Worm (Caenorhabditis elegans): ENCODE results near the gene clec-35.

DNA sequence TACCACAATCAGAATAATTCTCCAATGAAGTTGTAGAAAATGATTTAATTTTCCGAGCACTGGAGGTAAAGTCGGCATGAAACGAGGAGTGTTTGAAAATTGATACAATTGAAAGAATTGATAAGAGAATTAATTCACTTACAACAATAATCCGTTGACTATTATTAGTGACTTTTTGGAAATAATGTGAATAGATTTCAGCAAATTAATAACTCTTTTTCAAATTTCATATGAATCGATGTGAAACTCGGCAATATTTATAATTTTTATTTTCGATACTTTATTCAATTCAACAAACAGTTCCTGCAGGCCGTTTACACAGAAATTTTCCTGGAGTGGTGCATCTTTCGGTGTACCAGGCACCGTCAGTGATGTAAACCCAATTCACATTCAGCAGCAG lies 1.9 kb downstream of the clec-35 start, which contains the start of gene clec-37:
- TF ChIP-seq ama-1 (optimal IDR thresholded peaks at IDR 0.05) (no peak), nfya-1 (tag; optimal IDR thresholded peaks at IDR 0.05) (no peak), fkh-10 (GFP tag; optimal IDR thresholded peaks at IDR 0.05) (no peak), elt-2 (tag; optimal IDR thresholded peaks at IDR 0.05) (no peak), nhr-232 (tag; optimal IDR thresholded peaks at IDR 0.05) (no peak), fax-1 (tag; optimal IDR thresholded peaks at IDR 0.05) (no peak), ceh-22 (tag; optimal IDR thresholded peaks at IDR 0.05) (no peak), pros-1 (tag; optimal IDR thresholded peaks at IDR 0.05) (no peak)
